Worm (Caenorhabditis elegans) whole organism, early embryonic: ENCODE results near the gene R13D7.2.

Source experiments
- B0310.2 ChIP-seq: sonication (generic microtip); optimal IDR thresholded peaks from 2 replicates; lab custom pipeline; 2016; ENCODE audit warnings: mild to moderate bottlenecking, missing genetic modification characterization, missing compliant biosample characterization
- F13C5.2 ChIP-seq: sonication (generic microtip); optimal IDR thresholded peaks from 2 replicates; lab custom pipeline; 2017; ENCODE audit warnings: mild to moderate bottlenecking, missing genetic modification characterization, inconsistent platforms, missing compliant biosample characterization
- aly-1 ChIP-seq: sonication (generic microtip); optimal IDR thresholded peaks from 2 replicates; lab custom pipeline; 2016; ENCODE audit warnings: missing genetic modification characterization, missing compliant biosample characterization
- ama-1 ChIP-seq: fragments of 150-350 bp; optimal IDR thresholded peaks from 2 replicates; lab custom pipeline; 2014
- ceh-13 ChIP-seq: fragments of 200-800 bp; sonication (Bioruptor generic); optimal IDR thresholded peaks from 2 replicates; lab custom pipeline; 2018; ENCODE audit warnings: mild to moderate bottlenecking, missing genetic modification characterization, missing compliant biosample characterization
- ceh-36 ChIP-seq: sonication (generic microtip); optimal IDR thresholded peaks from 2 replicates; lab custom pipeline; 2016; ENCODE audit warnings: missing genetic modification characterization, inconsistent platforms, missing compliant biosample characterization
- ets-7 ChIP-seq: sonication (generic microtip); optimal IDR thresholded peaks from 2 replicates; lab custom pipeline; 2016; ENCODE audit warnings: missing genotype, missing genetic modification characterization, missing compliant biosample characterization
- flt-1 ChIP-seq: fragments of 200-800 bp; sonication (Bioruptor generic); IDR thresholded peaks from 2 replicates; pipeline ENCODE4 v1.3.6; 2022; ENCODE audit warnings: missing genetic modification characterization, missing compliant biosample characterization
- hmbx-1 ChIP-seq: sonication (generic microtip); optimal IDR thresholded peaks from 2 replicates; lab custom pipeline; 2016; ENCODE audit warnings: mild to moderate bottlenecking, missing genetic modification characterization, missing compliant biosample characterization
- hmg-4 ChIP-seq: fragments of 200-800 bp; sonication (Bioruptor generic); optimal IDR thresholded peaks from 2 replicates; lab custom pipeline; 2018; ENCODE audit warnings: mild to moderate bottlenecking, missing genetic modification characterization, missing compliant biosample characterization
- hnd-1 ChIP-seq: sonication (generic microtip); optimal IDR thresholded peaks from 2 replicates; lab custom pipeline; 2016; ENCODE audit warnings: missing genetic modification characterization, missing compliant biosample characterization
- pes-1 ChIP-seq: fragments of 200-800 bp; sonication (Bioruptor generic); IDR thresholded peaks from 2 replicates; pipeline ENCODE4 v1.3.6; 2022; ENCODE audit warnings: missing genetic modification reagents, missing genetic modification characterization, missing compliant biosample characterization
- scrt-1 ChIP-seq: fragments of 200-800 bp; sonication (Bioruptor generic); IDR thresholded peaks from 2 replicates; pipeline ENCODE4 v1.3.6; 2022; ENCODE audit warnings: missing genetic modification characterization, missing compliant biosample characterization
- sea-1 ChIP-seq: fragments of 200-800 bp; sonication (Bioruptor generic); conservative IDR thresholded peaks from 2 replicates; pipeline ENCODE4 v1.3.6; 2022; ENCODE audit warnings: missing genetic modification characterization, missing compliant biosample characterization
- tbx-11 ChIP-seq: fragments of 200-800 bp; sonication (Bioruptor generic); IDR thresholded peaks from 2 replicates; pipeline ENCODE4 v1.3.6; 2022; ENCODE audit warnings: missing genetic modification characterization, missing compliant biosample characterization
- tbx-37 ChIP-seq: fragments of 200-800 bp; sonication (Bioruptor generic); conservative IDR thresholded peaks from 2 replicates; pipeline ENCODE4 v1.3.6; 2022; ENCODE audit warnings: missing genetic modification reagents, missing genetic modification characterization, missing compliant biosample characterization
- tra-4 ChIP-seq: sonication (generic microtip); optimal IDR thresholded peaks from 2 replicates; lab custom pipeline; 2017; ENCODE audit warnings: missing genetic modification characterization, missing compliant biosample characterization

R13D7.2 gene

DNA sequence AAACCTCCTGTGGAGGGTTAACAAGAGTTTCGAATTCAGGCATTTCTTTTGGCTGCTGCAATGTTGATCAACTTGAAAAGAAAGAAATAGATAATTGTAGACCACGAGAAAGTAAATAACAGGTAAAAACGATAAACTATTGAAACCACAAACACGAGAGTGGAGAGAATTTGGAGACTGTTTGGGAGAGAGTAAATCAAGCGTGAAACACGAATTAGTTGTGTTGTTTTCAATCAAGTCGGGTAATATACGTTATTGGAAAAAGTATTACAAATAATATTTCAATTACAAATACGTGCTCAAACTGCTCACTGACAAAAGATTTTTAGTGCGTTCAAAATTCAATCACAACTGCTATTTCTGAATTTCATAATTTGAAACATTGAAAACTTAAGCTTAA is 28.7 kb upstream of the R13D7.2 start, which contains the start of gene C03G6.17:
TSS of gene C03G6.17 (minus strand) at position 101 of the 400 bp plus-strand sequence.
- TF ChIP-seq hmbx-1 (tag; lab: Kevin White, UChicago) (no peak), hnd-1 (no peak), ets-7 (tag; lab: Kevin White, UChicago) (no peak), F13C5.2 (no peak), pes-1 (GFP tag; lab: Robert Waterston, UW) (no peak), B0310.2 (tag; lab: Kevin White, UChicago) (no peak), tbx-11 (GFP tag; lab: Robert Waterston, UW) (no peak), flt-1 (no peak), scrt-1 (no peak), hmg-4 (GFP tag; lab: Kevin White, UChicago) (no peak), ama-1 (lab: Kevin White, UChicago) (no peak), tbx-37 (GFP tag; lab: Robert Waterston, UW) (no peak), sea-1 (GFP tag; lab: Robert Waterston, UW) (no peak), aly-1 (tag; lab: Kevin White, UChicago) (no peak), ceh-13 (GFP tag; lab: Kevin White, UChicago) (no peak), tra-4 (tag; lab: Kevin White, UChicago) (no peak)

DNA sequence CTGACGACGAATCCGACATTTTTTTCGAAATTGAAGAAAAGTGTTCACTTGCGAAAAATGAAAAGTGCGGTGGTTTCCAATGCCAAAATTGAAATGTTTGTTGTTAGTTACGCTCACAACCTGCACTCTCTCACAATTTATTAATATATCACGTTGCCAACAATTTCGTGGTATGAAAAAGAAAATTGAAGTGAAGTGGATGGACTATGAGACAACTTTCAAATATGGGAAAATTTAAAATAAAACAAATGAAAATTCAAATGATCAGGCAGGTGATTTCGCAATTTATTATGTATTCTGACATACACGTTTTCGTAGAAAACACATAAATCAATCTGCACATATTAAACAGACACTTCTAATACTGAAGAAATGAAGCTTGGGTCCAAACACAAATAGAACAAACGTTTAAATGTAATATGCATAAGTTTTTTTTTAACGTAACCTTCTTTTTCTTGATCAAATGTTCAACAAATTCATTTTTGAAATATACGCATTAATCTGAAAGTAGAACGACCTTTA is 23.6 kb upstream of the R13D7.2 start, which contains the start of gene srp-6:
TSS of gene srp-6 (minus strand) at position 51 of the 522 bp plus-strand sequence.
- no peak for TF ChIP-seq ets-7 (tag; lab: Kevin White, UChicago)
- TF ChIP-seq ceh-13 (GFP tag; lab: Kevin White, UChicago), result no peak
- TF ChIP-seq hnd-1, result no peak
- TF ChIP-seq B0310.2 (tag; lab: Kevin White, UChicago), result no peak
- TF ChIP-seq sea-1 (GFP tag; lab: Robert Waterston, UW), result no peak
- TF ChIP-seq tbx-37 (GFP tag; lab: Robert Waterston, UW), result no peak
- no peak for TF ChIP-seq pes-1 (GFP tag; lab: Robert Waterston, UW)
- TF ChIP-seq tra-4 (tag; lab: Kevin White, UChicago), result no peak
- no peak for TF ChIP-seq aly-1 (tag; lab: Kevin White, UChicago)
- no peak for TF ChIP-seq flt-1
- TF ChIP-seq F13C5.2, result no peak
- TF ChIP-seq hmg-4 (GFP tag; lab: Kevin White, UChicago), result no peak
- TF ChIP-seq ama-1 (lab: Kevin White, UChicago), result no peak
- TF ChIP-seq hmbx-1 (tag; lab: Kevin White, UChicago), result no peak
- no peak for TF ChIP-seq tbx-11 (GFP tag; lab: Robert Waterston, UW)
- TF ChIP-seq scrt-1, result no peak

DNA sequence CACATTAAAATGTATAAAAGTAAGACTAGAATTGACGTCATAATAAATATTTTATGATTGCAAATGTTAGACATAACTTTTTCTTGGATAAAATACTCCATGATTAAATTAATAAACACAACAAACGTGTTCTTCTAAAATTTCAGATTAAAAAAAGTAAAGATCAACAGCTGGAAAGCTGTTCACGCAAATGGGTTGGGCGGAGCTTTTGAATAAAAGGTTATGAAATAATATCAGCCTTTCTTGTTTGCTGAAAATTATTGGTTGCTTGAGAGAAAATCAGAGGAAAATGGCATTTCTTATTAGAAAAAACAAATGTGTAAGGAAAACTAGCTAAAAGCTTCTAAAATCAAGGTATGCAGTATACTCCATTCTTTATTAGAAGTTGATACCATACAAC is 21.9 kb upstream of the R13D7.2 start, which contains the start of gene C02H6.3:
TSS of gene C02H6.3 (minus strand) at position 101 of the 400 bp plus-strand sequence.
- TF ChIP-seq aly-1 (tag; lab: Kevin White, UChicago) (no peak), flt-1 (no peak), tbx-11 (GFP tag; lab: Robert Waterston, UW) (no peak), scrt-1 (no peak), B0310.2 (tag; lab: Kevin White, UChicago) (no peak), F13C5.2 (no peak), hmbx-1 (tag; lab: Kevin White, UChicago) (no peak), ceh-13 (GFP tag; lab: Kevin White, UChicago) (no peak), hmg-4 (GFP tag; lab: Kevin White, UChicago) (no peak), tra-4 (tag; lab: Kevin White, UChicago) (no peak), pes-1 (GFP tag; lab: Robert Waterston, UW) (no peak), hnd-1 (no peak), ets-7 (tag; lab: Kevin White, UChicago) (no peak), tbx-37 (GFP tag; lab: Robert Waterston, UW) (no peak)

DNA sequence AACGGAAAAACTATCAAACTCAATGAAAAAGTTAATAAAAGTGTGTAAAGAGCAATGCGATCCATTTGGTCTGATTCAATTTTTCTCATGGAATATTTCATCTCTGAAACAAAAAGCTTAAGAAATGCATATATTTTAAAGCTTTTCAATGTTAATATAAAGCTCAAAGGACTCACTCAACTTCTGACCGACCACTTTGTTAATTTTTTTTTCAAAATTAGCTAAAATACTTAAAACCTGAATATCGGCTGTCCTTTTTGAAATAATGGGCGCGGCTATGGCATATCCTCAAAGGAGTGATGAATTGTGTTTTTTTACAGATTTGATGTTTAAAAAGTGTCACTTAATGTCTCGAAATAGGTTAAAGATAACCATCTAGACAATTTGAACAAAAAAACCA is 19.9 kb upstream of the R13D7.2 start, which contains the start of gene C02H6.1:
TSS of gene C02H6.1 (minus strand) at position 101 of the 400 bp plus-strand sequence.
- TF ChIP-seq B0310.2 (tag; lab: Kevin White, UChicago) (no peak), scrt-1 (no peak), ceh-13 (GFP tag; lab: Kevin White, UChicago) (no peak), ceh-36 (tag; lab: Kevin White, UChicago) (no peak), sea-1 (GFP tag; lab: Robert Waterston, UW) (no peak), tbx-37 (GFP tag; lab: Robert Waterston, UW) (no peak), hmbx-1 (tag; lab: Kevin White, UChicago) (no peak), hnd-1 (no peak), tra-4 (tag; lab: Kevin White, UChicago) (no peak), tbx-11 (GFP tag; lab: Robert Waterston, UW) (no peak), F13C5.2 (no peak)

DNA sequence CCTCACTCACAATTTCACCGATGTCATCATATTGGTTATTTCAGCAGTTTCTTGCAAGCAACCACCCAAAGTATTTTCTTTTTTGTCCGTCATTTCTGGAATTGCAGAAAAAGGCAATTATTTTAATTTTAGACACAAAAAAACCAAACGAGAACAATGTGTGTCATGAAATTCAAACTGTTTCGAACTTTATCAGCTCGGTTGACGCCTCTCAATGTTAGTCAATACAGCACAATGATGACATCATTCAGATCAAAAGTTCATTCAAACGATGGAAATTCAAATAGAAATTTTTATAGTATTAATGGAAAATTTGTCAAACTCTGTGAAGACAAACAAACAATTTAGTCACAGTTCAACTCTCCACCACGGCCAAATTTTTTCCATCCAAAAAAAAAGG is 17.8 kb upstream of the R13D7.2 start, which contains the start of gene fbxa-105:
TSS of gene fbxa-105 (minus strand) at position 97 of the 400 bp plus-strand sequence.
- no peak for TF ChIP-seq hmg-4 (GFP tag; lab: Kevin White, UChicago)
- no peak for TF ChIP-seq tbx-11 (GFP tag; lab: Robert Waterston, UW)
- TF ChIP-seq ceh-13 (GFP tag; lab: Kevin White, UChicago), result no peak

DNA sequence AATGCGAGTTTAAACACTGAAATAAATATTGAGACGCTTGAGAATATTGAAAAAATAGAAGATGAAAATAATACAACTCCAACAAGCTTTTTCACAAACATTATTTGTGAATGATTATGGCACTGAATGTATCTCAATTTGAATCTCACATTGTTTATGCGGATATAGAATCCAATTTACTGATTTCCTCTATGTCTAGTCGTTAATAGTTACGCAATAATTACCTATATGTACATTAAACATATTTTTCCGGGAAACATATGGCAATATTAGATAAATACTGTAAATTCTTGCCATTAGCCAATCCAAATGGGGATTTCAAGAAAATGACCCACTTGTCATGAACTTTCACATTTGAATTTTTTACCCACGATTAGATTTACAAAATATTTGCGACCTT is 14.3 kb upstream of the R13D7.2 start, which contains the start of gene srx-9:
TSS of gene srx-9 (minus strand) at position 101 of the 400 bp plus-strand sequence.
- TF ChIP-seq ceh-13 (GFP tag; lab: Kevin White, UChicago) (no peak), tbx-11 (GFP tag; lab: Robert Waterston, UW) (no peak), aly-1 (tag; lab: Kevin White, UChicago) (no peak), hmbx-1 (tag; lab: Kevin White, UChicago) (no peak), ceh-36 (tag; lab: Kevin White, UChicago) (no peak), sea-1 (GFP tag; lab: Robert Waterston, UW) (no peak), tbx-37 (GFP tag; lab: Robert Waterston, UW) (no peak), flt-1 (no peak), hnd-1 (no peak), tra-4 (tag; lab: Kevin White, UChicago) (no peak), F13C5.2 (no peak), B0310.2 (tag; lab: Kevin White, UChicago) (no peak), ets-7 (tag; lab: Kevin White, UChicago) (no peak), scrt-1 (no peak), hmg-4 (GFP tag; lab: Kevin White, UChicago) (no peak), ama-1 (lab: Kevin White, UChicago) (no peak), pes-1 (GFP tag; lab: Robert Waterston, UW) (no peak)
